Worm (Caenorhabditis elegans): ENCODE results near the gene ZK596.2.

- no peak for TF ChIP-seq ets-7 (tag; optimal IDR thresholded peaks at IDR 0.05)
- TF ChIP-seq hmbx-1 (tag; optimal IDR thresholded peaks at IDR 0.05) = no peak
- TF ChIP-seq ama-1 (optimal IDR thresholded peaks at IDR 0.05) = no peak
- TF ChIP-seq ceh-13 (GFP tag; optimal IDR thresholded peaks at IDR 0.05) = no peak
- TF ChIP-seq flt-1 (GFP tag; IDR thresholded peaks at IDR 0.05) = no peak
- TF ChIP-seq F13C5.2 (tag; optimal IDR thresholded peaks at IDR 0.05) = no peak
- TF ChIP-seq sea-1 (GFP tag; conservative IDR thresholded peaks at IDR 0.05) = no peak
- no peak for TF ChIP-seq tbx-11 (GFP tag; IDR thresholded peaks at IDR 0.05)
- TF ChIP-seq B0310.2 (tag; optimal IDR thresholded peaks at IDR 0.05) = no peak
- TF ChIP-seq scrt-1 (GFP tag; IDR thresholded peaks at IDR 0.05) = no peak
- TF ChIP-seq ceh-36 (tag; optimal IDR thresholded peaks at IDR 0.05) = no peak
- TF ChIP-seq tra-4 (tag; optimal IDR thresholded peaks at IDR 0.05) = no peak
Measured at ce11 chrIV:10885915-10886314, 23.2 kb downstream of the ZK596.2 start, which contains the start of gene srlf-11.

Measured in whole organism, early embryonic.